Worm (Caenorhabditis elegans) whole organism, L1 larva: ENCODE results near the gene F36H9.5.
A peak's percentile ranks its signal among the peaks of the same experiment; 100 is the strongest.

Experiments used
- C04F5.9 ChIP-seq: sonication (generic microtip); optimal IDR thresholded peaks from 2 replicates; lab custom pipeline; 2016; ENCODE audit warnings: missing genetic modification characterization, missing compliant biosample characterization
- F16B12.6 ChIP-seq: fragments of 150-350 bp; optimal IDR thresholded peaks from 2 replicates; lab custom pipeline; 2014; ENCODE audit warnings: missing biosample characterization, missing genetic modification characterization
- Y116A8C.19 ChIP-seq: sonication (generic microtip); optimal IDR thresholded peaks from 2 replicates; lab custom pipeline; 2016; ENCODE audit warnings: missing compliant biosample characterization, missing genetic modification characterization, borderline replicate concordance
- aly-2 ChIP-seq: fragments of 150-350 bp; optimal IDR thresholded peaks from 2 replicates; lab custom pipeline; 2014; ENCODE audit warnings: missing biosample characterization, missing genetic modification characterization
- ama-1 ChIP-seq: fragments of 150-350 bp; optimal IDR thresholded peaks from 2 replicates; lab custom pipeline; 2014
- ceh-63 ChIP-seq: fragments of 200-800 bp; sonication (Bioruptor generic); optimal IDR thresholded peaks from 2 replicates; lab custom pipeline; 2018; ENCODE audit warnings: mild to moderate bottlenecking, missing genetic modification characterization, missing compliant biosample characterization
- ceh-8 ChIP-seq: fragments of 200-800 bp; sonication (Bioruptor generic); optimal IDR thresholded peaks from 2 replicates; lab custom pipeline; 2018; ENCODE audit warnings: mild to moderate bottlenecking, missing genetic modification characterization, moderate library complexity, missing compliant biosample characterization
- ceh-88 ChIP-seq: fragments of 200-800 bp; sonication (Bioruptor generic); IDR thresholded peaks from 2 replicates; pipeline ENCODE4 v1.3.6; 2022; ENCODE audit warnings: missing genetic modification characterization, missing compliant biosample characterization
- ceh-90 ChIP-seq: sonication (generic microtip); optimal IDR thresholded peaks from 2 replicates; lab custom pipeline; 2016; ENCODE audit warnings: missing genetic modification characterization, missing compliant biosample characterization
- ces-1 ChIP-seq: fragments of 150-350 bp; optimal IDR thresholded peaks from 2 replicates; lab custom pipeline; 2014; ENCODE audit warnings: missing biosample characterization, missing genetic modification reagents, missing genetic modification characterization
- dpl-1 ChIP-seq, 3 experiments: fragments of 150-350 bp in 2 of 3; sonication (generic microtip) in 1 of 3; optimal IDR thresholded peaks; 2 replicates each; lab custom pipeline; 2014 to 2017; ENCODE audit warnings: missing biosample characterization in 3 of 3, missing genetic modification characterization in 3 of 3, missing genetic modification reagents in 3 of 3
- dsc-1 ChIP-seq: sonication (generic microtip); optimal IDR thresholded peaks from 2 replicates; lab custom pipeline; 2016; ENCODE audit warnings: mild to moderate bottlenecking, missing genetic modification characterization, missing compliant biosample characterization
- efl-1 ChIP-seq, 4 experiments: fragments of 150-350 bp; optimal IDR thresholded peaks in 3 of 4; peaks in 1 of 4; 1 replicate in 1 of 4; 2 replicates in 3 of 4; lab custom pipeline; 2014; ENCODE audit warnings: missing biosample characterization in 2 of 4, missing genetic modification characterization in 2 of 4, missing genetic modification reagents in 2 of 4
- egl-13 ChIP-seq: sonication (generic microtip); optimal IDR thresholded peaks from 2 replicates; lab custom pipeline; 2016; ENCODE audit warnings: missing genotype, missing genetic modification reagents, missing genetic modification characterization, missing compliant biosample characterization
- elt-2 ChIP-seq: sonication (generic microtip); optimal IDR thresholded peaks from 2 replicates; lab custom pipeline; 2016; ENCODE audit warnings: missing genetic modification characterization, mild to moderate bottlenecking, inconsistent platforms, missing compliant biosample characterization, missing genetic modification reagents
- fos-1 ChIP-seq: fragments of 150-350 bp; optimal IDR thresholded peaks from 2 replicates; lab custom pipeline; 2014; ENCODE audit warnings: missing biosample characterization, missing genetic modification characterization
- grh-1 ChIP-seq: fragments of 200-800 bp; sonication (Bioruptor generic); IDR thresholded peaks from 2 replicates; pipeline ENCODE4 v1.3.6; 2022; ENCODE audit warnings: missing genetic modification reagents, missing genetic modification characterization, missing compliant biosample characterization
- hlh-17 ChIP-seq: fragments of 200-800 bp; sonication (Bioruptor generic); optimal IDR thresholded peaks from 2 replicates; lab custom pipeline; 2018; ENCODE audit warnings: missing genetic modification characterization, mild to moderate bottlenecking, missing compliant biosample characterization, moderate library complexity, borderline replicate concordance
- hlh-4 ChIP-seq: sonication (generic microtip); optimal IDR thresholded peaks from 2 replicates; lab custom pipeline; 2016; ENCODE audit warnings: mild to moderate bottlenecking, missing genetic modification characterization, missing compliant biosample characterization
- hpl-2 ChIP-seq: fragments of 150-350 bp; optimal IDR thresholded peaks from 2 replicates; lab custom pipeline; 2014; ENCODE audit warnings: missing biosample characterization, missing genetic modification reagents, missing genetic modification characterization
- irx-1 ChIP-seq: sonication (generic microtip); optimal IDR thresholded peaks from 2 replicates; lab custom pipeline; 2016; ENCODE audit warnings: missing genetic modification characterization, missing compliant biosample characterization
- isw-1 ChIP-seq: fragments of 200-800 bp; sonication (Bioruptor generic); IDR thresholded peaks from 2 replicates; pipeline ENCODE4 v1.3.6; 2022; ENCODE audit warnings: missing genetic modification characterization, missing compliant biosample characterization
- lin-15B ChIP-seq: fragments of 150-350 bp; sonication (generic microtip); optimal IDR thresholded peaks from 3 replicates; lab custom pipeline; 2014; ENCODE audit warnings: missing biosample characterization, missing genetic modification characterization
- lin-35 ChIP-seq, 2 experiments: fragments of 150-350 bp; optimal IDR thresholded peaks; 2 replicates each; lab custom pipeline; 2014; ENCODE audit warnings: missing biosample characterization in 2 of 2, missing genetic modification characterization in 2 of 2, missing genetic modification reagents in 2 of 2
- lsy-2 ChIP-seq, 2 experiments: fragments of 150-350 bp; optimal IDR thresholded peaks; 2 replicates each; lab custom pipeline; 2014; ENCODE audit warnings: missing biosample characterization in 2 of 2, missing genetic modification characterization in 2 of 2
- mab-9 ChIP-seq: fragments of 200-800 bp; sonication (Bioruptor generic); IDR thresholded peaks from 2 replicates; pipeline ENCODE4 v1.3.6; 2022; ENCODE audit warnings: missing genetic modification reagents, missing genetic modification characterization, missing compliant biosample characterization
- mdl-1 ChIP-seq, 2 experiments: fragments of 150-350 bp; optimal IDR thresholded peaks; 2 replicates each; lab custom pipeline; 2014 to 2017; ENCODE audit warnings: missing biosample characterization in 2 of 2, missing genetic modification characterization in 2 of 2, inconsistent platforms in 1 of 2
- mef-2 ChIP-seq: fragments of 150-350 bp; optimal IDR thresholded peaks from 2 replicates; lab custom pipeline; 2014; ENCODE audit warnings: missing biosample characterization, missing genetic modification characterization
- mep-1 ChIP-seq: fragments of 150-350 bp; optimal IDR thresholded peaks from 2 replicates; lab custom pipeline; 2014; ENCODE audit warnings: missing biosample characterization, missing genetic modification characterization
- nhr-12 ChIP-seq: sonication (generic microtip); optimal IDR thresholded peaks from 2 replicates; lab custom pipeline; 2017; ENCODE audit warnings: missing biosample characterization, missing genetic modification characterization
- nhr-19 ChIP-seq: fragments of 200-800 bp; sonication (Bioruptor generic); conservative IDR thresholded peaks from 2 replicates; pipeline ENCODE4 v1.3.6; 2022; ENCODE audit warnings: missing genetic modification characterization, missing compliant biosample characterization
- nhr-47 ChIP-seq: sonication (generic microtip); optimal IDR thresholded peaks from 2 replicates; lab custom pipeline; 2016; ENCODE audit warnings: mild to moderate bottlenecking, missing genetic modification characterization, moderate library complexity, missing compliant biosample characterization
- nhr-71 ChIP-seq: sonication (generic microtip); optimal IDR thresholded peaks from 2 replicates; lab custom pipeline; 2016; ENCODE audit warnings: mild to moderate bottlenecking, missing genetic modification characterization, moderate library complexity, missing compliant biosample characterization
- nhr-76 ChIP-seq: sonication (generic microtip); optimal IDR thresholded peaks from 2 replicates; lab custom pipeline; 2017; ENCODE audit warnings: missing biosample characterization, missing genetic modification characterization
- nhr-85 ChIP-seq: sonication (generic microtip); peaks from one replicate; lab custom pipeline; 2016; ENCODE audit warnings: missing genetic modification characterization, inconsistent platforms, missing compliant biosample characterization
- nhr-90 ChIP-seq: sonication (generic microtip); optimal IDR thresholded peaks from 2 replicates; lab custom pipeline; 2016; ENCODE audit warnings: mild to moderate bottlenecking, missing genetic modification characterization, missing compliant biosample characterization; ENCODE audit not compliant: poor library complexity
- pag-3 ChIP-seq: sonication (generic microtip); optimal IDR thresholded peaks from 2 replicates; lab custom pipeline; 2017; ENCODE audit warnings: missing genetic modification characterization, mild to moderate bottlenecking, missing compliant biosample characterization, antibody characterized with exemption, borderline replicate concordance; ENCODE audit not compliant: insufficient read depth
- rnt-1 ChIP-seq: sonication (generic microtip); optimal IDR thresholded peaks from 2 replicates; lab custom pipeline; 2016; ENCODE audit warnings: mild to moderate bottlenecking, missing genetic modification characterization, moderate library complexity, missing compliant biosample characterization
- skn-1 ChIP-seq: fragments of 150-350 bp; optimal IDR thresholded peaks from 2 replicates; lab custom pipeline; 2014; ENCODE audit warnings: missing biosample characterization, missing genetic modification characterization
- snpc-4 ChIP-seq: fragments of 150-350 bp; optimal IDR thresholded peaks from 2 replicates; lab custom pipeline; 2014; ENCODE audit warnings: missing biosample characterization, missing genetic modification characterization
- snu-23 ChIP-seq: sonication (generic microtip); optimal IDR thresholded peaks from 2 replicates; lab custom pipeline; 2016; ENCODE audit warnings: missing genetic modification characterization, missing compliant biosample characterization
- sox-4 ChIP-seq: sonication (generic microtip); optimal IDR thresholded peaks from 2 replicates; lab custom pipeline; 2016; ENCODE audit warnings: missing genetic modification characterization, missing compliant biosample characterization
- sptf-1 ChIP-seq: fragments of 150-350 bp; optimal IDR thresholded peaks from 2 replicates; lab custom pipeline; 2014; ENCODE audit warnings: missing biosample characterization, missing genetic modification characterization
- tbx-2 ChIP-seq: sonication (generic microtip); optimal IDR thresholded peaks from 2 replicates; lab custom pipeline; 2016; ENCODE audit warnings: missing genetic modification characterization, missing compliant biosample characterization
- unc-30 ChIP-seq: sonication (generic microtip); optimal IDR thresholded peaks from 2 replicates; lab custom pipeline; 2017; ENCODE audit warnings: missing biosample characterization, missing genetic modification characterization
- unc-62 ChIP-seq: fragments of 150-350 bp; optimal IDR thresholded peaks from 2 replicates; lab custom pipeline; 2014; ENCODE audit warnings: missing biosample characterization, missing genetic modification reagents, missing genetic modification characterization
- vab-15 ChIP-seq: sonication (generic microtip); optimal IDR thresholded peaks from 2 replicates; lab custom pipeline; 2017; ENCODE audit warnings: missing genotype, mild to moderate bottlenecking, missing genetic modification characterization, missing compliant biosample characterization

Gene F36H9.5

ce11 chrV:1752496-1752895, 29.3 kb downstream of the F36H9.5 start, which contains the start of gene ZK697.1:
Gene ZK697.1, plus strand, starts transcription at chrV:1752796.
- TF ChIP-seq lin-15B = no peak
- no peak for TF ChIP-seq hlh-4 (tag; lab: Kevin White, UChicago)
- no peak for TF ChIP-seq elt-2 (tag; lab: Kevin White, UChicago)
- no peak for TF ChIP-seq pag-3
- TF ChIP-seq mef-2 (tag; lab: Kevin White, UChicago) = no peak
- no peak for TF ChIP-seq hlh-17
- no peak for TF ChIP-seq snpc-4 (tag; lab: Kevin White, UChicago)
- TF ChIP-seq efl-1 (optimal IDR thresholded peaks at IDR 0.05; lab: Kevin White, UChicago) = no peak
- no peak for TF ChIP-seq efl-1 (GFP tag; optimal IDR thresholded peaks at IDR 0.05 in 1 of 2; lab: Kevin White, UChicago)
- no peak for TF ChIP-seq nhr-12
- TF ChIP-seq C04F5.9 = no peak
- no peak for TF ChIP-seq dpl-1 (GFP tag; optimal IDR thresholded peaks at IDR 0.05; lab: Kevin White, UChicago)
- TF ChIP-seq grh-1 (GFP tag; lab: Robert Waterston, UW) = no peak
- no peak for TF ChIP-seq nhr-85 (tag; lab: Kevin White, UChicago)
- TF ChIP-seq egl-13 = no peak
- TF ChIP-seq vab-15 = no peak
- TF ChIP-seq unc-62 = no peak

DNA sequence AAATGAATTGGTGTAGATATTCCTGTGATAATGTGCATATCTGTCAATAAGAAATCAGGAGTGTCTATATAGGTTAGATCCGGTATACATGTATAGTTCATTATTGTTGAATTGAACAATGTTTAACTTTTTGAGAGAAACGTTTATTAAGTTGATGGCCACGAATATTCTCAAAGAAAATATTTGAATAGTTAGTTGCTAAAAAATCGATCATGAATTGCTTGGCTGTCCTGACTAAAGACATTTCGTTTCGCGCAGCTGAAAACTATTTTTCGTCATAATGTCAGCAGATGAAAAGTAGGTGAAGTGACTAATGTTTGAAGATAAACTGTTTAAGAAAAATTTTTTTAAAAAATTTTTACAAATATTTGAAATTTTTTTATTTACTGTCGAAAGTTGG, 30.4 kb downstream of the F36H9.5 start, which contains the start of gene srh-199:
TSS of gene srh-199 (minus strand) at position 101 of the 400 bp plus-strand sequence.
- no peak for TF ChIP-seq mab-9 (GFP tag; lab: Robert Waterston, UW)
- TF ChIP-seq snpc-4 (tag; lab: Kevin White, UChicago) = no peak
- no peak for TF ChIP-seq C04F5.9

- no peak for TF ChIP-seq nhr-90 (tag; lab: Kevin White, UChicago)
- no peak for TF ChIP-seq Y116A8C.19 (tag; lab: Kevin White, UChicago)
- no peak for TF ChIP-seq unc-30 (tag; lab: Kevin White, UChicago)
- TF ChIP-seq sox-4 (tag; lab: Kevin White, UChicago) = no peak
- no peak for TF ChIP-seq skn-1
- TF ChIP-seq nhr-12 = no peak
- no peak for TF ChIP-seq irx-1
- TF ChIP-seq isw-1 = no peak
These were observed 32.8 kb downstream of the F36H9.5 start, which contains the start of gene ZK697.8 for ce11 chrV:1749053-1749452. Gene ZK697.8, minus strand, starts transcription at chrV:1749153.

ce11 chrV:1743205-1743870, 38.5 kb downstream of the F36H9.5 start, which contains the start of gene nhr-256:
Gene nhr-256, plus strand, starts transcription at chrV:1743771.
- TF ChIP-seq egl-13 (no peak), lin-35 (GFP tag; optimal IDR thresholded peaks at IDR 0.05; lab: Kevin White, UChicago) (peak; percentile 44 to 80), lsy-2 (tag; optimal IDR thresholded peaks at IDR 0.05; lab: Kevin White, UChicago) (peak; percentile 50 to 75), mep-1 (peak; percentile 61), snu-23 (GFP tag; lab: Kevin White, UChicago) (peak; percentile 84), F16B12.6 (tag; lab: Kevin White, UChicago) (no peak), skn-1 (peak; percentile 37), mdl-1 (tag; optimal IDR thresholded peaks at IDR 0.05; lab: Kevin White, UChicago) (peak in 1 of 2 experiments; percentile 71), rnt-1 (tag; lab: Kevin White, UChicago) (peak; percentile 60), nhr-19 (GFP tag; lab: Robert Waterston, UW) (peak; percentile 72), ama-1 (lab: Kevin White, UChicago) (no peak), nhr-71 (peak; percentile 84), lin-15B (no peak), dpl-1 (GFP tag; optimal IDR thresholded peaks at IDR 0.05; lab: Kevin White, UChicago) (peak; percentile 40 to 55 (median 48)), ceh-63 (no peak), ceh-90 (tag; lab: Kevin White, UChicago) (no peak), hpl-2 (peak; percentile 4), aly-2 (tag; lab: Kevin White, UChicago) (no peak), isw-1 (no peak), ceh-8 (no peak), ceh-88 (GFP tag; lab: Robert Waterston, UW) (no peak), ces-1 (no peak), tbx-2 (tag; lab: Kevin White, UChicago) (peak; percentile 67), dsc-1 (peak; percentile 40), fos-1 (tag; lab: Kevin White, UChicago) (peak; percentile 38), nhr-47 (tag; lab: Kevin White, UChicago) (peak; percentile 62), nhr-76 (tag; lab: Kevin White, UChicago) (no peak), sptf-1 (tag; lab: Kevin White, UChicago) (no peak)
